Worm (Caenorhabditis elegans) whole organism, mixed stage, embryonic: ENCODE results near the gene srsx-8.

Experiments
- ces-1 ChIP-seq: fragments of 150-350 bp; optimal IDR thresholded peaks from 2 replicates; lab custom pipeline; 2014; ENCODE audit warnings: missing biosample characterization, missing genetic modification reagents, missing genetic modification characterization
- drap-1 ChIP-seq: fragments of 200-800 bp; sonication (Bioruptor generic); optimal IDR thresholded peaks from 3 replicates; lab custom pipeline; 2018; ENCODE audit warnings: mild to moderate bottlenecking, missing genetic modification characterization, missing compliant biosample characterization
- elt-1 ChIP-seq: sonication (generic microtip); optimal IDR thresholded peaks from 2 replicates; lab custom pipeline; 2017; ENCODE audit warnings: missing genetic modification characterization, mild to moderate bottlenecking, missing compliant biosample characterization, antibody characterized with exemption, moderate library complexity, borderline replicate concordance; ENCODE audit not compliant: insufficient read depth
- ham-2 ChIP-seq: fragments of 200-800 bp; sonication (Bioruptor generic); optimal IDR thresholded peaks from 2 replicates; lab custom pipeline; 2018; ENCODE audit warnings: mild to moderate bottlenecking, missing genetic modification characterization, missing compliant biosample characterization
- lin-13 ChIP-seq: fragments of 150-350 bp; optimal IDR thresholded peaks from 2 replicates; lab custom pipeline; 2014; ENCODE audit warnings: missing biosample characterization, missing genetic modification characterization
- mab-5 ChIP-seq: fragments of 150-350 bp; optimal IDR thresholded peaks from 2 replicates; lab custom pipeline; 2014; ENCODE audit warnings: missing biosample characterization, missing genetic modification characterization
- nhr-12 ChIP-seq: fragments of 150-350 bp; optimal IDR thresholded peaks from 2 replicates; lab custom pipeline; 2014; ENCODE audit warnings: missing biosample characterization, missing genetic modification characterization
- pha-4 ChIP-seq: fragments of 150-350 bp; optimal IDR thresholded peaks from 2 replicates; lab custom pipeline; 2018; ENCODE audit warnings: missing biosample characterization, missing genetic modification reagents, missing genetic modification characterization
- sptf-1 ChIP-seq: sonication (generic microtip); optimal IDR thresholded peaks from 2 replicates; lab custom pipeline; 2017; ENCODE audit warnings: mild to moderate bottlenecking, missing genetic modification characterization, moderate library complexity, missing compliant biosample characterization
- tbx-8 ChIP-seq: fragments of 200-800 bp; sonication (Bioruptor generic); optimal IDR thresholded peaks from 2 replicates; lab custom pipeline; 2018; ENCODE audit warnings: mild to moderate bottlenecking, missing genetic modification characterization, moderate library complexity, missing compliant biosample characterization
- unc-39 ChIP-seq: fragments of 150-350 bp; optimal IDR thresholded peaks from 2 replicates; lab custom pipeline; 2014; ENCODE audit warnings: missing biosample characterization, missing genetic modification characterization
- unc-62 ChIP-seq: fragments of 150-350 bp; optimal IDR thresholded peaks from 2 replicates; lab custom pipeline; 2014; ENCODE audit warnings: missing biosample characterization, missing genetic modification reagents, missing genetic modification characterization

DNA sequence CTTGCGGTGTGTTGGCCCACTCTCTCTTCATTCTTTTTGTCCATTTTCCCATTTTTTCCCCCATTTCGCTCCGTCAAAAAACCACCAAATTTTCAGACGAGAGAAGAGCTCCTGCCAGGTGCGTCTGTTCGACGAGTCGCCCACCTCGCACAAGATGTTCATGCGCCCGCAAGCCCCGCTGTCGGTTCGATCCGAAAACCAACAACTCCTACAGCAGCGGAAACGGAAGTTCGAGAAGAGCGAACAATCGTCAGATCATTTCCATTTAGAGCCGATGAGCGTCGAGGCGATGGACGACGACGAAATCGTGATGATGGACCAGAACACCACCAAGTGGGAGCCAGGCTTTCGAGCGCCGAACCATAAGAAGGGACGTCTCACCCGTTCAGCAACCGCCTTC, 30.3 kb upstream of the srsx-8 start:
- TF ChIP-seq drap-1 (GFP tag; lab: Kevin White, UChicago) (no peak), ham-2 (no peak), elt-1 (tag; lab: Kevin White, UChicago) (no peak), mab-5 (no peak), nhr-12 (tag; lab: Kevin White, UChicago) (no peak), sptf-1 (tag; lab: Kevin White, UChicago) (no peak), lin-13 (tag; lab: Kevin White, UChicago) (no peak), unc-62 (GFP tag; lab: Kevin White, UChicago) (no peak), unc-39 (no peak), pha-4 (no peak), ces-1 (GFP tag; lab: Kevin White, UChicago) (no peak), tbx-8 (GFP tag; lab: Kevin White, UChicago) (no peak)
